Fruit fly (Drosophila melanogaster): ENCODE data around the gene CG46460.
A peak's percentile ranks its signal among the peaks of the same experiment; 100 is the strongest.

Gene CG46460

DNA sequence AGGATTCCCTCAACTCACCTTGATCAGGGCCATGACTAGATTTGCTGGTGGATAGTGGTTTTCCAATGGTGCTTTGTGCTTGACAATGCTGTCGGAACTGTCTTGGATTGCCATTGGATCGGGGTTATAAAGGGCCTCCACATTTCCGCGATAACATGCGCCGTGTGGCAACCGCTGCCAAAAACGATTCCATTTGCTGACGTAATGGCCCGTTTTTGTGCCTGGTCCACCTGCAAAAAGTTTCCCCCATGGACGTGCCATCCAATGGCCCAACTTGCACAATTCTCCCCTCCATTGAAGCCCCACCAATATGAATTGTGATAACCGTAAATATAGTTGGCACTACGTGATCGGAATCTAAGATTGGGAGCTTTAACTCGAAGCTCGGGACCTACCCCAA, 15.7 kb downstream of the CG46460 start, which contains the start of gene Cpr64Ab:
Gene Cpr64Ab, minus strand, starts transcription at position 101 of the 400 bp plus-strand sequence.
- TF ChIP-seq CG8319 (GFP tag; optimal IDR thresholded peaks at IDR 0.05): no peak
- no peak for TF ChIP-seq dac (GFP tag; optimal IDR thresholded peaks at IDR 0.05)
- no peak for TF ChIP-seq CG6854 (GFP tag; optimal IDR thresholded peaks at IDR 0.05)
- no peak for TF ChIP-seq fkh (GFP tag; optimal IDR thresholded peaks at IDR 0.05)
- TF ChIP-seq CG7368 (GFP tag; optimal IDR thresholded peaks at IDR 0.05): no peak
- no peak for TF ChIP-seq Sox14 (GFP tag; optimal IDR thresholded peaks at IDR 0.05)
- TF ChIP-seq Sox102F (GFP tag; optimal IDR thresholded peaks at IDR 0.05): no peak
- no peak for TF ChIP-seq Blimp-1 (GFP tag; optimal IDR thresholded peaks at IDR 0.05)
- TF ChIP-seq Hr38 (GFP tag; optimal IDR thresholded peaks at IDR 0.05): no peak
- TF ChIP-seq Eip93F (GFP tag; optimal IDR thresholded peaks at IDR 0.05): no peak
- TF ChIP-seq Met (GFP tag; optimal IDR thresholded peaks at IDR 0.05): no peak
- no peak for TF ChIP-seq CG34406 (GFP tag; optimal IDR thresholded peaks at IDR 0.05)
- TF ChIP-seq CG1621 (tag; optimal IDR thresholded peaks at IDR 0.05): no peak
- TF ChIP-seq pdm3 (GFP tag; optimal IDR thresholded peaks at IDR 0.05): no peak
- TF ChIP-seq CG8119 (GFP tag; IDR thresholded peaks at IDR 0.05): no peak
- no peak for TF ChIP-seq salr (GFP tag; optimal IDR thresholded peaks at IDR 0.05)
- no peak for TF ChIP-seq fd85E (GFP tag; optimal IDR thresholded peaks at IDR 0.05)
- TF ChIP-seq topi (GFP tag; optimal IDR thresholded peaks at IDR 0.05): no peak
- TF ChIP-seq CG15336 (GFP tag; IDR thresholded peaks at IDR 0.05): no peak

dm6 chr3L:4209731-4210130, 17.4 kb downstream of the CG46460 start:
- no peak for TF ChIP-seq Hr4 (GFP tag; optimal IDR thresholded peaks at IDR 0.05)
- TF ChIP-seq topi (GFP tag; optimal IDR thresholded peaks at IDR 0.05): no peak
- TF ChIP-seq vri (GFP tag; optimal IDR thresholded peaks at IDR 0.05): no peak
- TF ChIP-seq Smox (GFP tag; optimal IDR thresholded peaks at IDR 0.05): no peak
- no peak for TF ChIP-seq CG11762 (GFP tag; optimal IDR thresholded peaks at IDR 0.05; ENCODE audit: insufficient read depth)
- no peak for TF ChIP-seq CG8632 (GFP tag; optimal IDR thresholded peaks at IDR 0.05)
- no peak for TF ChIP-seq salr (GFP tag; optimal IDR thresholded peaks at IDR 0.05)
- no peak for TF ChIP-seq CG10669 (GFP tag; optimal IDR thresholded peaks at IDR 0.05)
- TF ChIP-seq CG34406 (GFP tag; optimal IDR thresholded peaks at IDR 0.05): no peak
- no peak for TF ChIP-seq CG8319 (GFP tag; optimal IDR thresholded peaks at IDR 0.05)
- no peak for TF ChIP-seq Sox14 (GFP tag; optimal IDR thresholded peaks at IDR 0.05)
- no peak for TF ChIP-seq Eip78C (GFP tag)
- TF ChIP-seq Eip93F (GFP tag; optimal IDR thresholded peaks at IDR 0.05): no peak
- no peak for TF ChIP-seq CG9139 (GFP tag; optimal IDR thresholded peaks at IDR 0.05)
- TF ChIP-seq CG11902 (GFP tag; optimal IDR thresholded peaks at IDR 0.05): no peak
- no peak for TF ChIP-seq pdm3 (GFP tag; optimal IDR thresholded peaks at IDR 0.05)
- TF ChIP-seq acj6 (GFP tag; optimal IDR thresholded peaks at IDR 0.05): no peak
- TF ChIP-seq esn (GFP tag; optimal IDR thresholded peaks at IDR 0.05): no peak
- TF ChIP-seq Ets96B (tag; optimal IDR thresholded peaks at IDR 0.05): no peak
- TF ChIP-seq Lpt (GFP tag; optimal IDR thresholded peaks at IDR 0.05): no peak
- TF ChIP-seq cyc (GFP tag; optimal IDR thresholded peaks at IDR 0.05): no peak
- TF ChIP-seq Gug (GFP tag; IDR thresholded peaks at IDR 0.05): peak; percentile 47
- TF ChIP-seq CG11294 (GFP tag; IDR thresholded peaks at IDR 0.05): peak; percentile 67
- TF ChIP-seq CG1621 (tag; optimal IDR thresholded peaks at IDR 0.05): no peak
- TF ChIP-seq eg (GFP tag; IDR thresholded peaks at IDR 0.05): peak; percentile 85
- TF ChIP-seq net (GFP tag; optimal IDR thresholded peaks at IDR 0.05): no peak
- TF ChIP-seq CG6163 (GFP tag; IDR thresholded peaks at IDR 0.05): peak; percentile 41; the same call in 2 of the 3 replicates
- no peak for TF ChIP-seq CG6792 (GFP tag; optimal IDR thresholded peaks at IDR 0.05)
- TF ChIP-seq CG3032 (tag; optimal IDR thresholded peaks at IDR 0.05): no peak
- peak; percentile 40 for TF ChIP-seq CG6276 (GFP tag; optimal IDR thresholded peaks at IDR 0.05)
- TF ChIP-seq dsx (GFP tag; optimal IDR thresholded peaks at IDR 0.05; ENCODE audit: poor library complexity, severe bottlenecking): no peak
- no peak for TF ChIP-seq CG15336 (GFP tag; IDR thresholded peaks at IDR 0.05)
- peak; percentile 36 for TF ChIP-seq CG3919 (GFP tag; optimal IDR thresholded peaks at IDR 0.05)
- no peak for TF ChIP-seq Ets21C (GFP tag; optimal IDR thresholded peaks at IDR 0.05)
- TF ChIP-seq CG10631 (GFP tag; optimal IDR thresholded peaks at IDR 0.05): no peak
- TF ChIP-seq fd59A (GFP tag; optimal IDR thresholded peaks at IDR 0.05): no peak
